Fruit fly (Drosophila melanogaster): ENCODE results near the gene CG13138.

Gene CG13138

DNA sequence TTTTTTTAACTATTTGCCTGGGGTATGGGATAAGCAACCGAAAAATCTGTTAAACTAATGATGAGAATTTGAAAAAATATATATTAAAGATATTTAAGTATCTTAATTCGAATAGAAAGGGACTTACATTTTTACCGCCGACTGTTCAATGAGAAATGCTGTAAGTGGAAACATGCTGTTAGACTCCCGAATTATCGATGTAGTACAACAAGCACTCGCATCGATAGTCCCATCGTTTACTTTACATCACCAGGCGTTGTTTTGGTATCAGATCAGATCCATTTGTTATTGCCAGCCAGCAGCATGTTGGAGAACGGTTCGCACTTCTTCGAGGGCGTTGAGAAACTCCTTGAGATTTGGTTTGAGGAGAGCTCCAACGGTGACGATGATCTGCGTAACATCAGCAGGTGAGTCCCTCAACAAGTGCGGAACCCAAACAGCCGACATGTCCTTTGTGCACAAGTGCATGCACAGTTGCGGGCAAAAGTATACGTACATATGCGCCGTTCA is 37.4 kb upstream of the CG13138 start, which contains the start of gene SamDC (continued):
- no peak for TF ChIP-seq lola (GFP tag; optimal IDR thresholded peaks at IDR 0.05)
- TF ChIP-seq Vsx2 (GFP tag; optimal IDR thresholded peaks at IDR 0.05; ENCODE audit: partially characterized antibody): no peak
- TF ChIP-seq woc (GFP tag; optimal IDR thresholded peaks at IDR 0.05): peak; percentile 76
- TF ChIP-seq N (GFP tag; optimal IDR thresholded peaks at IDR 0.05): peak; percentile 97

DNA sequence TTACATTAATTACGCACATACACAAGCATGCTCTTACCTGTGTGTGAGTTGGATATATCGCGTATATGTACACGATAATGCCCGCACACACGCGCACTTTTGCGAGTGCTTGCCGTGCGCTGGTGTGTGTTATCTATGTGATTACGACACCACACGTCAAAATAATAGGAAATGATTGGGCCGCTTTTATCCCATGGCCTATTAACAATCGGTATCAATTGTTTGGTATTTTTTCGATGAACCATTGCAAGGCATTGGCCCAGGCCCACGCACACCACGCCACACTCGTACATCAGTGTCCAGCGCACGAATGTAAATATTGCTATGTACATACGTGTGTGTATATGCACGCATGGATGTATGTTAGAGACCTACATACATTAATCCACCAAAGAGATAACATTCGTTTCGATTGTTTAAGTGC is 33.0 kb upstream of the CG13138 start:
- peak; percentile 56 for TF ChIP-seq OdsH (GFP tag; optimal IDR thresholded peaks at IDR 0.05)
- peak; percentile 80 for TF ChIP-seq Rel (GFP tag; optimal IDR thresholded peaks at IDR 0.05)
- peak; percentile 58 for TF ChIP-seq Rel (tag; optimal IDR thresholded peaks at IDR 0.05)
- TF ChIP-seq woc (GFP tag; optimal IDR thresholded peaks at IDR 0.05): peak; percentile 55
- TF ChIP-seq sv (GFP tag; optimal IDR thresholded peaks at IDR 0.05): peak; percentile 11
- peak; percentile 57 for TF ChIP-seq fru (GFP tag; optimal IDR thresholded peaks at IDR 0.05)
- TF ChIP-seq Jra (GFP tag; optimal IDR thresholded peaks at IDR 0.05): peak; percentile 39
- peak; percentile 64 for TF ChIP-seq br (GFP tag; optimal IDR thresholded peaks at IDR 0.05)
- no peak for TF ChIP-seq dsf (GFP tag; optimal IDR thresholded peaks at IDR 0.05; ENCODE audit: borderline replicate concordance)
- peak; percentile 57 for TF ChIP-seq brk (GFP tag; optimal IDR thresholded peaks at IDR 0.05)
- no peak for TF ChIP-seq Abd-B (GFP tag; optimal IDR thresholded peaks at IDR 0.05)
- TF ChIP-seq CG9705 (GFP tag; optimal IDR thresholded peaks at IDR 0.05): no peak
- TF ChIP-seq N (GFP tag; optimal IDR thresholded peaks at IDR 0.05): peak; percentile 72
- peak; percentile 78 for TF ChIP-seq h (GFP tag; optimal IDR thresholded peaks at IDR 0.05)
- no peak for TF ChIP-seq usp (GFP tag; optimal IDR thresholded peaks at IDR 0.05)
- TF ChIP-seq rgr (GFP tag; optimal IDR thresholded peaks at IDR 0.05): peak; percentile 58
- TF ChIP-seq sage (GFP tag; optimal IDR thresholded peaks at IDR 0.05): peak; percentile 47
- no peak for TF ChIP-seq jim (GFP tag; optimal IDR thresholded peaks at IDR 0.05)
- peak; percentile 29 for TF ChIP-seq psq (GFP tag; optimal IDR thresholded peaks at IDR 0.05)
- no peak for TF ChIP-seq CG32264 (GFP tag; optimal IDR thresholded peaks at IDR 0.05)
- TF ChIP-seq tai (GFP tag; optimal IDR thresholded peaks at IDR 0.05): no peak
- TF ChIP-seq Myc (optimal IDR thresholded peaks at IDR 0.05): no peak
- no peak for TF ChIP-seq CrebA (GFP tag; optimal IDR thresholded peaks at IDR 0.05; ENCODE audit: borderline replicate concordance)
- no peak for TF ChIP-seq dmrt93B (GFP tag; optimal IDR thresholded peaks at IDR 0.05)
- peak; percentile 56 for TF ChIP-seq Sp1 (GFP tag; optimal IDR thresholded peaks at IDR 0.05)
- TF ChIP-seq GATAd (GFP tag; optimal IDR thresholded peaks at IDR 0.05): no peak
- no peak for TF ChIP-seq Dif (GFP tag; optimal IDR thresholded peaks at IDR 0.05; ENCODE audit: partially characterized antibody)
- peak; percentile 57 for TF ChIP-seq Hnf4 (GFP tag; optimal IDR thresholded peaks at IDR 0.05)
- TF ChIP-seq lola (GFP tag; optimal IDR thresholded peaks at IDR 0.05): no peak
- TF ChIP-seq Mio (GFP tag; optimal IDR thresholded peaks at IDR 0.05): no peak
- TF ChIP-seq Hr83 (GFP tag; optimal IDR thresholded peaks at IDR 0.05; ENCODE audit: poor library complexity, severe bottlenecking): peak; percentile 13
- TF ChIP-seq HLH106 (tag; optimal IDR thresholded peaks at IDR 0.05): peak; percentile 33
- TF ChIP-seq Hr78 (GFP tag; optimal IDR thresholded peaks at IDR 0.05): no peak
- peak; percentile 58 for TF ChIP-seq ey (GFP tag; optimal IDR thresholded peaks at IDR 0.05)
- peak in 1 of 2 experiments; percentile 16 for TF ChIP-seq foxo (GFP tag; optimal IDR thresholded peaks at IDR 0.05)
- TF ChIP-seq Dfd (GFP tag; optimal IDR thresholded peaks at IDR 0.05): no peak
- TF ChIP-seq dl (GFP tag; optimal IDR thresholded peaks at IDR 0.05; ENCODE audit: insufficient read depth in 1 of 2, partially characterized antibody in 2 of 2): no peak
- TF ChIP-seq pan (optimal IDR thresholded peaks at IDR 0.05): no peak
- TF ChIP-seq Vsx2 (GFP tag; optimal IDR thresholded peaks at IDR 0.05; ENCODE audit: partially characterized antibody): no peak

DNA sequence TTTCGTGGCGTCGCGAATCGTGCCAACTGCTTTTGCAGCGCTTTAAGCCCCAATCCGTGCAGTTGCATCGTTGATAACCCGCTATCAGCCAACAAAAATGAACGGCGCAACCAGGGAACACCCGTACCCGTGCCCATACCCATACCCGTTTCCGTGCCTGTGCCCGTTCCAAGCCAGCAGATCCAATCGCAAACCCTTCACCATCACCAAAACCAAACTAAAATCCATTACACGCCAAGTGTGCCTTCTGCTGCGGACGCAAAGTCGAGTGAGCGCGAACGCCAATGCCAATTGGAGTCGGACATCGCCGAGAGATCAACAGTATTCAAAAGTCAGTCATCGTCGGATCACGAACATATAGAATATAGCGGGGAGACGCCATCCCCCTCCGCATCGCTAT is 32.4 kb upstream of the CG13138 start:
- TF ChIP-seq GATAd (GFP tag; optimal IDR thresholded peaks at IDR 0.05) (no peak), usp (GFP tag; optimal IDR thresholded peaks at IDR 0.05) (no peak), Abd-B (GFP tag; optimal IDR thresholded peaks at IDR 0.05) (no peak), Myc (optimal IDR thresholded peaks at IDR 0.05) (no peak), dmrt93B (GFP tag; optimal IDR thresholded peaks at IDR 0.05) (no peak), lola (GFP tag; optimal IDR thresholded peaks at IDR 0.05) (no peak), brk (GFP tag; optimal IDR thresholded peaks at IDR 0.05) (no peak)

Data from whole organism, wandering third instar larva.